Fruit fly (Drosophila melanogaster) whole organism, embryonic: Measurements from ENCODE around the gene CG31549.

Experiments
- Asciz ChIP-seq: fragments of 200-800 bp; sonication (Bioruptor generic); optimal IDR thresholded peaks from 2 replicates; lab custom pipeline; 2017; ENCODE audit warnings: missing biosample characterization, mild to moderate bottlenecking, missing genetic modification characterization, missing genetic modification reagents
- Blimp-1 ChIP-seq: fragments of 200-800 bp; sonication (Bioruptor generic); optimal IDR thresholded peaks from 3 replicates; lab custom pipeline; 2018; ENCODE audit warnings: missing biosample characterization, missing genetic modification characterization, mild to moderate bottlenecking, moderate library complexity, missing genetic modification reagents
- Bteb2 ChIP-seq: fragments of 200-800 bp; sonication (Bioruptor generic); optimal IDR thresholded peaks from 2 replicates; lab custom pipeline; 2016; ENCODE audit warnings: missing biosample characterization, missing genetic modification characterization
- CG10543 ChIP-seq: fragments of 200-800 bp; sonication (Bioruptor generic); optimal IDR thresholded peaks from 3 replicates; lab custom pipeline; 2017; ENCODE audit warnings: missing biosample characterization, mild to moderate bottlenecking, missing genetic modification characterization, moderate library complexity
- CG11085 ChIP-seq: fragments of 200-800 bp; sonication (Bioruptor generic); IDR thresholded peaks from 2 replicates; pipeline ENCODE4 v1.3.6; 2022; ENCODE audit warnings: missing biosample characterization, missing genetic modification characterization
- CG12942 ChIP-seq: fragments of 200-800 bp; sonication (Bioruptor generic); optimal IDR thresholded peaks from 3 replicates; lab custom pipeline; 2016; ENCODE audit warnings: missing biosample characterization, missing genetic modification characterization
- CG13123 ChIP-seq: fragments of 200-800 bp; sonication (Bioruptor generic); optimal IDR thresholded peaks from 2 replicates; lab custom pipeline; 2016; ENCODE audit warnings: missing biosample characterization, missing genetic modification characterization
- CG13775 ChIP-seq: fragments of 200-800 bp; sonication (Bioruptor generic); optimal IDR thresholded peaks from 3 replicates; lab custom pipeline; 2017; ENCODE audit warnings: missing biosample characterization, mild to moderate bottlenecking, missing genetic modification characterization
- CG14710 ChIP-seq: fragments of 200-800 bp; sonication (Bioruptor generic); optimal IDR thresholded peaks from 3 replicates; lab custom pipeline; 2019; ENCODE audit warnings: missing biosample characterization, mild to moderate bottlenecking, missing genetic modification characterization, moderate library complexity
- CG15479 ChIP-seq: fragments of 200-800 bp; sonication (Bioruptor generic); optimal IDR thresholded peaks from 3 replicates; lab custom pipeline; 2019; ENCODE audit warnings: missing biosample characterization, mild to moderate bottlenecking, missing genetic modification characterization, moderate library complexity
- CG1603 ChIP-seq: fragments of 200-800 bp; sonication (Bioruptor generic); optimal IDR thresholded peaks from 2 replicates; lab custom pipeline; 2019; ENCODE audit warnings: missing biosample characterization, mild to moderate bottlenecking, missing genetic modification characterization, moderate library complexity
- CG17829 ChIP-seq: fragments of 200-800 bp; optimal IDR thresholded peaks from 2 replicates; lab custom pipeline; 2019; ENCODE audit warnings: missing biosample characterization, mild to moderate bottlenecking, missing genetic modification characterization, moderate library complexity
- CG18599 ChIP-seq: fragments of 200-800 bp; sonication (Bioruptor generic); optimal IDR thresholded peaks from 3 replicates; lab custom pipeline; 2017; ENCODE audit warnings: missing biosample characterization, missing genetic modification characterization, mild to moderate bottlenecking, moderate library complexity, missing genetic modification reagents
- CG18619 ChIP-seq: fragments of 200-800 bp; sonication (Bioruptor generic); optimal IDR thresholded peaks from 3 replicates; lab custom pipeline; 2017; ENCODE audit warnings: missing biosample characterization, mild to moderate bottlenecking, missing genetic modification characterization
- CG30431 ChIP-seq: fragments of 200-800 bp; sonication (Bioruptor generic); optimal IDR thresholded peaks from 2 replicates; lab custom pipeline; 2017; ENCODE audit warnings: missing biosample characterization, missing genetic modification characterization
- CG3163 ChIP-seq: fragments of 200-800 bp; sonication (Bioruptor generic); optimal IDR thresholded peaks from 3 replicates; lab custom pipeline; 2016; ENCODE audit warnings: missing biosample characterization, missing genetic modification characterization
- CG33213 ChIP-seq: fragments of 200-800 bp; sonication (Bioruptor generic); optimal IDR thresholded peaks from 3 replicates; lab custom pipeline; 2016; ENCODE audit warnings: missing biosample characterization, missing genetic modification characterization
- CG7786 ChIP-seq: fragments of 200-800 bp; sonication (Bioruptor generic); optimal IDR thresholded peaks from 2 replicates; lab custom pipeline; 2016; ENCODE audit warnings: missing biosample characterization, missing genetic modification characterization
- CG8478 ChIP-seq: fragments of >200 bp; optimal IDR thresholded peaks from 2 replicates; lab custom pipeline; 2018
- CG8765 ChIP-seq: fragments of 200-800 bp; sonication (Bioruptor generic); IDR thresholded peaks from 2 replicates; pipeline ENCODE4 v1.3.6; 2022; ENCODE audit warnings: missing biosample characterization, missing genetic modification characterization
- CG9215 ChIP-seq: fragments of 200-800 bp; sonication (Bioruptor generic); IDR thresholded peaks from 2 replicates; pipeline ENCODE4 v1.3.6; 2022; ENCODE audit warnings: missing biosample characterization, missing genetic modification characterization
- CG9437 ChIP-seq: fragments of 200-800 bp; sonication (Bioruptor generic); optimal IDR thresholded peaks from 2 replicates; lab custom pipeline; 2018; ENCODE audit warnings: missing biosample characterization, mild to moderate bottlenecking, missing genetic modification characterization
- CHES-1-like ChIP-seq: fragments of 200-800 bp; sonication (Bioruptor generic); optimal IDR thresholded peaks from 2 replicates; lab custom pipeline; 2016; ENCODE audit warnings: missing biosample characterization, missing genetic modification characterization
- CkIIα-i1 ChIP-seq: fragments of 200-800 bp; sonication (Bioruptor generic); IDR thresholded peaks from 2 replicates; pipeline ENCODE4 v1.3.6; 2022; ENCODE audit warnings: missing biosample characterization, missing genetic modification characterization
- Dip3 ChIP-seq: fragments of 200-800 bp; sonication (Bioruptor generic); optimal IDR thresholded peaks from 3 replicates; lab custom pipeline; 2016; ENCODE audit warnings: missing biosample characterization, missing genetic modification characterization
- Fer3 ChIP-seq: fragments of 200-800 bp; sonication (Bioruptor generic); optimal IDR thresholded peaks from 2 replicates; lab custom pipeline; 2018; ENCODE audit warnings: missing biosample characterization, mild to moderate bottlenecking, missing genetic modification characterization, moderate library complexity
- Hmx ChIP-seq: fragments of 200-800 bp; sonication (Bioruptor generic); optimal IDR thresholded peaks from 2 replicates; lab custom pipeline; 2016; ENCODE audit warnings: missing biosample characterization, missing genetic modification characterization
- Kr ChIP-seq: fragments of 200-800 bp; sonication (Bioruptor generic); optimal IDR thresholded peaks from 2 replicates; lab custom pipeline; 2017; ENCODE audit warnings: missing biosample characterization, mild to moderate bottlenecking, missing genetic modification characterization
- Oaz ChIP-seq: fragments of 200-800 bp; sonication (Bioruptor generic); IDR thresholded peaks from 2 replicates; pipeline ENCODE4 v1.3.6; 2022; ENCODE audit warnings: missing biosample characterization, missing genetic modification characterization
- amos ChIP-seq: fragments of 200-800 bp; sonication (Bioruptor generic); IDR thresholded peaks from 2 replicates; pipeline ENCODE4 v1.3.6; 2022; ENCODE audit warnings: missing biosample characterization, missing genetic modification characterization; ENCODE audit not compliant: partially characterized antibody
- bbx ChIP-seq: fragments of 200-800 bp; sonication (Bioruptor generic); IDR thresholded peaks from 2 replicates; pipeline ENCODE4 v1.3.6; 2022; ENCODE audit warnings: missing biosample characterization, missing genetic modification characterization; ENCODE audit not compliant: partially characterized antibody
- chn ChIP-seq: fragments of 200-800 bp; sonication (Bioruptor generic); optimal IDR thresholded peaks from 2 replicates; lab custom pipeline; 2016; ENCODE audit warnings: missing biosample characterization, missing genetic modification characterization
- crc ChIP-seq: fragments of 200-800 bp; sonication (Bioruptor generic); optimal IDR thresholded peaks from 2 replicates; lab custom pipeline; 2016; ENCODE audit warnings: missing biosample characterization, missing genetic modification characterization
- crp ChIP-seq, 2 experiments: fragments of 200-800 bp; sonication (Bioruptor generic); optimal IDR thresholded peaks; 2 replicates in 1 of 2; 3 replicates in 1 of 2; lab custom pipeline; 2017; ENCODE audit warnings: missing biosample characterization in 2 of 2, missing genetic modification characterization in 2 of 2, mild to moderate bottlenecking in 1 of 2, moderate library complexity in 1 of 2
- dpn ChIP-seq, 2 experiments: fragments of 200-800 bp; sonication (Bioruptor generic); optimal IDR thresholded peaks; 3 replicates each; lab custom pipeline; 2016; ENCODE audit warnings: missing biosample characterization in 2 of 2, missing genetic modification characterization in 2 of 2
- gro ChIP-seq: fragments of 200-800 bp; sonication (Bioruptor generic); optimal IDR thresholded peaks from 2 replicates; lab custom pipeline; 2016; ENCODE audit warnings: missing biosample characterization, missing genetic modification characterization
- hbn ChIP-seq: fragments of 200-800 bp; sonication (Bioruptor generic); IDR thresholded peaks from 2 replicates; pipeline ENCODE4 v1.3.6; 2022; ENCODE audit warnings: missing biosample characterization, missing genetic modification characterization; ENCODE audit not compliant: partially characterized antibody
- mirr ChIP-seq: fragments of 200-800 bp; sonication (Bioruptor generic); optimal IDR thresholded peaks from 3 replicates; lab custom pipeline; 2018; ENCODE audit warnings: missing biosample characterization, mild to moderate bottlenecking, missing genetic modification characterization
- nau ChIP-seq: fragments of 200-800 bp; sonication (Bioruptor generic); optimal IDR thresholded peaks from 3 replicates; lab custom pipeline; 2017; ENCODE audit warnings: missing biosample characterization, mild to moderate bottlenecking, missing genetic modification characterization, missing genetic modification reagents
- nerfin-1 ChIP-seq: fragments of 200-800 bp; sonication (Bioruptor generic); optimal IDR thresholded peaks from 3 replicates; lab custom pipeline; 2019; ENCODE audit warnings: missing biosample characterization, mild to moderate bottlenecking, missing genetic modification characterization, moderate library complexity
- nerfin-2 ChIP-seq: fragments of 200-800 bp; sonication (Bioruptor generic); IDR thresholded peaks from 2 replicates; pipeline ENCODE4 v1.3.6; 2022; ENCODE audit warnings: missing biosample characterization, missing genetic modification characterization; ENCODE audit not compliant: partially characterized antibody
- nmo ChIP-seq: fragments of 200-800 bp; sonication (Bioruptor generic); optimal IDR thresholded peaks from 2 replicates; lab custom pipeline; 2018; ENCODE audit warnings: missing biosample characterization, mild to moderate bottlenecking, missing genetic modification characterization, moderate library complexity
- odd ChIP-seq: fragments of 200-800 bp; sonication (Bioruptor generic); optimal IDR thresholded peaks from 2 replicates; lab custom pipeline; 2017; ENCODE audit warnings: missing biosample characterization, mild to moderate bottlenecking, missing genetic modification characterization
- peb ChIP-seq: fragments of 200-800 bp; sonication (Bioruptor generic); IDR thresholded peaks from 2 replicates; pipeline ENCODE4 v1.3.6; 2022; ENCODE audit warnings: missing biosample characterization, missing genetic modification characterization
- psq ChIP-seq: fragments of 200-800 bp; sonication (Bioruptor generic); optimal IDR thresholded peaks from 2 replicates; lab custom pipeline; 2017; ENCODE audit warnings: missing biosample characterization, missing genetic modification characterization
- schlank ChIP-seq: fragments of 200-800 bp; sonication (Bioruptor generic); optimal IDR thresholded peaks from 2 replicates; lab custom pipeline; 2018; ENCODE audit warnings: missing biosample characterization, mild to moderate bottlenecking, missing genetic modification characterization
- sima ChIP-seq: fragments of 200-800 bp; sonication (Bioruptor generic); optimal IDR thresholded peaks from 2 replicates; lab custom pipeline; 2016; ENCODE audit warnings: missing biosample characterization, missing genetic modification characterization
- stwl ChIP-seq: fragments of 200-800 bp; sonication (Bioruptor generic); optimal IDR thresholded peaks from 3 replicates; lab custom pipeline; 2018; ENCODE audit warnings: missing biosample characterization, mild to moderate bottlenecking, missing genetic modification characterization, moderate library complexity
- tup ChIP-seq: fragments of 200-800 bp; sonication (Bioruptor generic); optimal IDR thresholded peaks from 2 replicates; lab custom pipeline; 2016; ENCODE audit warnings: missing biosample characterization, mild to moderate bottlenecking, missing genetic modification characterization, moderate library complexity

CG31549 gene

dm6 chr3R:5624115-5624878 lies 7.7 kb upstream of the CG31549 start, which contains the start of the genes Dph4, Spec2 and RpL13A (continued):
- TF ChIP-seq Blimp-1 (GFP tag; lab: Kevin White, UChicago) (peak; percentile 65), stwl (tag; lab: Kevin White, UChicago) (peak; percentile 75), CG9437 (GFP tag; lab: Kevin White, UChicago) (peak; percentile 82), Kr (peak; percentile 86), CG9215 (no peak), psq (GFP tag; lab: Kevin White, UChicago) (peak; percentile 81), Dip3 (peak; percentile 89), dpn (GFP tag; optimal IDR thresholded peaks at IDR 0.05; lab: Kevin White, UChicago) (peak; percentile 81 to 93), hbn (GFP tag; lab: Robert Waterston, UW) (no peak), CG13123 (GFP tag; lab: Kevin White, UChicago) (peak; percentile 85), CkIIα-i1 (GFP tag; lab: Robert Waterston, UW) (no peak), CG14710 (peak; percentile 95), gro (GFP tag; lab: Kevin White, UChicago) (peak; percentile 91), tup (GFP tag; lab: Kevin White, UChicago) (peak; percentile 74), CG18599 (GFP tag; lab: Kevin White, UChicago) (peak; percentile 95), CG3163 (peak; percentile 84), Asciz (GFP tag; lab: Kevin White, UChicago) (peak; percentile 92), Hmx (peak; percentile 39), sima (GFP tag; lab: Kevin White, UChicago) (peak; percentile 82), amos (GFP tag; lab: Robert Waterston, UW) (no peak), CG8765 (no peak), odd (GFP tag; lab: Kevin White, UChicago) (peak; percentile 95), CG15479 (GFP tag; lab: Kevin White, UChicago) (peak; percentile 82), CG17829 (tag; lab: Kevin White, UChicago) (peak; percentile 91), CG18619 (GFP tag; lab: Kevin White, UChicago) (peak; percentile 96), CG1603 (peak; percentile 96), CG30431 (GFP tag; lab: Kevin White, UChicago) (peak; percentile 86), Oaz (GFP tag; lab: Robert Waterston, UW) (no peak), Fer3 (tag; lab: Kevin White, UChicago) (peak; percentile 92), schlank (tag; lab: Kevin White, UChicago) (peak; percentile 95), CG33213 (GFP tag; lab: Kevin White, UChicago) (peak; percentile 98), peb (GFP tag; lab: Robert Waterston, UW) (no peak), CG11085 (GFP tag; lab: Robert Waterston, UW) (no peak), crp (GFP tag; optimal IDR thresholded peaks at IDR 0.05; lab: Kevin White, UChicago) (peak in 1 of 2 experiments; percentile 67), CG12942 (GFP tag; lab: Kevin White, UChicago) (peak; percentile 80), bbx (GFP tag; lab: Robert Waterston, UW) (no peak), nerfin-1 (tag; lab: Kevin White, UChicago) (peak; percentile 89), CG10543 (GFP tag; lab: Kevin White, UChicago) (peak; percentile 98), Bteb2 (GFP tag; lab: Kevin White, UChicago) (peak; percentile 92), CG7786 (GFP tag; lab: Kevin White, UChicago) (peak; percentile 78), nerfin-2 (GFP tag; lab: Robert Waterston, UW) (no peak), mirr (GFP tag; lab: Kevin White, UChicago) (peak; percentile 98), CG8478 (lab: Kevin White, UChicago) (peak; percentile 69), CG13775 (GFP tag; lab: Kevin White, UChicago) (peak; percentile 97), chn (peak; percentile 86), nau (GFP tag; lab: Kevin White, UChicago) (peak; percentile 94), CHES-1-like (GFP tag; lab: Kevin White, UChicago) (peak; percentile 95), crc (GFP tag; lab: Kevin White, UChicago) (peak; percentile 90), nmo (GFP tag; lab: Kevin White, UChicago) (peak; percentile 86)
